Fruit fly (Drosophila melanogaster) whole organism, larva: ENCODE data around the gene Set1.

Experiments used
- noc ChIP-seq: fragments of 200-800 bp; sonication (Bioruptor generic); optimal IDR thresholded peaks from 3 replicates; lab custom pipeline; 2019; ENCODE audit warnings: missing biosample characterization, mild to moderate bottlenecking, missing genetic modification characterization, moderate library complexity

Set1 gene

dm6 chr3L:25107294-25107693 lies at the start of gene Set1:
Gene Set1, plus strand, starts transcription at chr3L:25107594.
- TF ChIP-seq noc = no peak

DNA sequence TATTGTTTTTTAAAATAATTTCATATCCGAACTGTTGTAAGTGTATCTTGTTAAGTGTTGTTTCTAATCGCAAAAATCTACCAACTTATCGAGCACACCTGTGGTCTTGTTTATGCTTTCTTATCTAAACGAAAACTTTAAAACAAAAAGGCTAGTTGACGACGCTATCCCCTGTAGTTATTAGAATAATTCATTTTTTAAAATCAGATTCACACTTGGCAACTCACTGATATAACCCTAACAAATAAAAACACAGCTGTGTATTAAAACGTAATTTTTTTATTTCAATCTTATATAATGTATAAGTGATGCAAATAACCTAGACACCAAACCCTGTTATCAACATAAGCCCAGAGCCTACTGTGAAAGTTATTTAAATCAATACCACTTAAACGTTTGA lies 374 bp downstream of the Set1 start:
- TF ChIP-seq noc = no peak

- TF ChIP-seq noc = no peak
Observed at dm6 chr3L:25108721-25109120, 1.3 kb downstream of the Set1 start.

dm6 chr3L:25115899-25116298 lies 8.5 kb downstream of the Set1 start, which contains the start of gene MED21:
Gene MED21, minus strand, starts transcription at chr3L:25115946.
- TF ChIP-seq noc = no peak

DNA sequence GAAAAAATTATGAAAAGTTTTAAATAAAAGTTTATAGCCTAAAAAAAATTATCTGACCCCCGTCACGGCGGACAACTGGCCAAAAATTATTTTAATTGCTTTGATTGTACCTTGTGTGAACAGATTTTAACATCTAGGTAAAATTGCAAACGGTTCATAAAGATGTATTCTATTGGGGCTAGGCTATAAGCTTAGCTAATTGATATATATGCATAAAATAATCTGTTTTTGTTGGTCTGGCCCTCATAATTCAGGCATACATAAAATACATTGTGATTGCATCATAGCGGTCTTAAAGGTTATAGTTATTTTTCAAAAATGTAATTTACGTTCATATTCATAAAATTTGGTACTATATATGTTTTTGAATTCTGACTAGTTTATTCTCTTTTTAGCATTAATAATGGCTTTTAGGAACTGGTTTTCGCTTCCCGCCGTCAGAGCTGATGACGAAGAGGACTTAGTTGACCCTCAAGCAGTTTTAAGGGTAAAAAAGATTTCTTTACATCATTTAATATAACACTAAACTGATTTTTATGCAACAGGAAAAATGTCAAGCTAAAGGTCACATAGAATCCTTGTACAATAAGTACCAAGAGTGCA lies 13.2 kb downstream of the Set1 start, which contains the start of gene UQCR-11:
UQCR-11 (plus strand) TSS at position 211 of the 603 bp plus-strand sequence.
- TF ChIP-seq noc = no peak

DNA sequence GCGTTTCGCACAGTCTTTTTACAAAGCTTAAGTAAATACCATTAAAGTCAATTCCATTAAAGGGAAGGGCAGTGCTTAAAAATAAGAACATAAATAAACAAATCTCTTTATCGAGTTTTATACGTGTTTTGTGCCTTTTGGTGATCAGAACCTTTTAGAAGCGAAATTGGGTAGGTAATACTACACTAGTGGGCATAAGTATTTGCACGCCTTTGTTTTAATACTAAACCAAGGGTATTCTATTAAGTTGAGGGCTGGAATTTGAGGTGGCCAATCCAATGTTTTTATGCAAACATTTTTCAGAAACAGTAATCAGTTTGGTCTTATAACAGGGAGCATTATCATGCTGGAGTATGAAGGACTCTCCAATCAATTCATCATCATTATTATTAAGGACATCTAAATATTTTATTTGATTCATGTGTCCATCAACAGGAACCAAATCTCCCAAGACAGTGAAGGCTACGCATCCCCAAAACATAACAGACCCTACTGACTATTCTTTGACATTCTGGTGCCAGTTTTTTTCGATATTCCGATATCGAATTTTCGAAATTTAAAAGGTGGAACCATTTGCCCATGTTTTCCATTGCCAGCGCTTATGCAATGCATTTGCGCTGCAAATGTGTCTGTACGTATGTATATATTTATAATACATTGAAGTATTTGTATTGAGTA lies 13.9 kb downstream of the Set1 start:
- TF ChIP-seq noc = no peak

DNA sequence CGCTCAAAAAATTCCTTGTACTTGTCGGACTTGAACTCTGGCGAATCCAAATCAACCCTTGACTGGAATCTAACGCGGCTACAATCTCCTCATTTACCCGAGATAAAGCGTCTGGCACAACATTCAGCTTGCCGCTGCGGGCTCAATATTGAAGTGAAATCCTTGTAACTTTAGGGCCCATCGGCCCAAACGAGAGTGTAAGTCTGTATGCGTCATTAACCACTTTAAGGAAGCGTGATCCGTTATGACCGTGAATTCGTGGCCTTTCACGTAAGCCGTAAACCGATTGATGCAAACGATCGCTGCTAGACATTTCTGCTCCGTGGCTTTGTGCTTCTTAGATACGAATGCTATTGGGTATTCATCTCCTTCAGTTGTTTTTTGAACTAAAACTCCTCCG lies 42.8 kb downstream of the Set1 start:
- no peak for TF ChIP-seq noc
